Worm (Caenorhabditis elegans) whole organism, early embryonic: ENCODE measurements around the gene mvb-12.

Source experiments
- ama-1 ChIP-seq: fragments of 150-350 bp; optimal IDR thresholded peaks from 2 replicates; lab custom pipeline; 2014
- flt-1 ChIP-seq: fragments of 200-800 bp; sonication (Bioruptor generic); IDR thresholded peaks from 2 replicates; pipeline ENCODE4 v1.3.6; 2022; ENCODE audit warnings: missing genetic modification characterization, missing compliant biosample characterization

- TF ChIP-seq flt-1 (GFP tag; lab: Robert Waterston, UW) (no peak), ama-1 (no peak)
These were observed 12.5 kb upstream of the mvb-12 start, which contains the start of gene ric-3 for ce11 chrIV:7817852-7818251.
